Fruit fly (Drosophila melanogaster): ENCODE results near the gene CG18764.
A peak's percentile ranks its signal among the peaks of the same experiment; 100 is the strongest.

CG18764 gene

dm6 chr3R:11618879-11619278 is 7.8 kb upstream of the CG18764 start:
- 0 out of 2 replicates have a peak, but pooled peaks have one; percentile 9 for TF ChIP-seq Drgx (GFP tag; IDR thresholded peaks at IDR 0.05)
- TF ChIP-seq zf30C (GFP tag; optimal IDR thresholded peaks at IDR 0.05), result no peak
- peak; percentile 97 for TF ChIP-seq CG15073 (GFP tag; optimal IDR thresholded peaks at IDR 0.05)
- peak; percentile 4 for TF ChIP-seq zen (tag; optimal IDR thresholded peaks at IDR 0.05)
- TF ChIP-seq Nf-YA (GFP tag; IDR thresholded peaks at IDR 0.05), result no peak
- no peak for TF ChIP-seq CG7963 (GFP tag; IDR thresholded peaks at IDR 0.05; ENCODE audit: partially characterized antibody)
- peak; percentile 40 for TF ChIP-seq twi (tag; optimal IDR thresholded peaks at IDR 0.05)
- TF ChIP-seq crol (GFP tag; IDR thresholded peaks at IDR 0.05), result peak; percentile 72
- TF ChIP-seq CG1024 (GFP tag; IDR thresholded peaks at IDR 0.05), result 0 out of 2 replicates have a peak, but pooled peaks have one; percentile 9
- TF ChIP-seq CG8388 (GFP tag; optimal IDR thresholded peaks at IDR 0.05), result peak; percentile 1
- TF ChIP-seq Poxn (GFP tag; IDR thresholded peaks at IDR 0.05), result no peak
- TF ChIP-seq CG14965 (GFP tag; optimal IDR thresholded peaks at IDR 0.05; ENCODE audit: borderline replicate concordance), result no peak
- TF ChIP-seq CG7987 (GFP tag; optimal IDR thresholded peaks at IDR 0.05), result no peak
- TF ChIP-seq CG12104 (GFP tag; optimal IDR thresholded peaks at IDR 0.05), result no peak
- TF ChIP-seq CG15011 (GFP tag; optimal IDR thresholded peaks at IDR 0.05), result no peak
- TF ChIP-seq ci (GFP tag; IDR thresholded peaks at IDR 0.05), result no peak
- TF ChIP-seq CG2199 (GFP tag; IDR thresholded peaks at IDR 0.05), result 0 out of 3 replicates have a peak, but pooled peaks have one; percentile 46
- no peak for TF ChIP-seq en (GFP tag; optimal IDR thresholded peaks at IDR 0.05)
- TF ChIP-seq CG12299 (tag; optimal IDR thresholded peaks at IDR 0.05), result no peak
- 0 out of 3 replicates have a peak, but pooled peaks have one; percentile 8 for TF ChIP-seq dysf (GFP tag; IDR thresholded peaks at IDR 0.05)
- TF ChIP-seq sens (GFP tag), result peak; percentile 75
- TF ChIP-seq CG13424 (tag; optimal IDR thresholded peaks at IDR 0.05), result no peak
- TF ChIP-seq Ada2b (GFP tag; IDR thresholded peaks at IDR 0.05), result no peak
- no peak for TF ChIP-seq caup (GFP tag; optimal IDR thresholded peaks at IDR 0.05; ENCODE audit: severe bottlenecking)
- no peak for TF ChIP-seq HLH4C (GFP tag; IDR thresholded peaks at IDR 0.05; ENCODE audit: partially characterized antibody)
- TF ChIP-seq CG6791 (GFP tag; IDR thresholded peaks at IDR 0.05; ENCODE audit: partially characterized antibody), result peak; percentile 43; the same call in 1 of the 3 replicates
- TF ChIP-seq CG6683 (GFP tag; optimal IDR thresholded peaks at IDR 0.05), result no peak
- 0 out of 3 replicates have a peak, but pooled peaks have one; percentile 41 for TF ChIP-seq CG16813 (GFP tag; IDR thresholded peaks at IDR 0.05; ENCODE audit: partially characterized antibody)
- no peak for TF ChIP-seq CG32772 (GFP tag; IDR thresholded peaks at IDR 0.05)
- no peak for TF ChIP-seq pan (optimal IDR thresholded peaks at IDR 0.05)
- peak in 1 of 2 experiments; percentile 21 for TF ChIP-seq pan (GFP tag; optimal IDR thresholded peaks at IDR 0.05 in 1 of 2, IDR thresholded peaks at IDR 0.05 in 1 of 2)
- TF ChIP-seq D (optimal IDR thresholded peaks at IDR 0.05), result peak; percentile 17
- TF ChIP-seq D (GFP tag; optimal IDR thresholded peaks at IDR 0.05), result no peak
- peak; percentile 28; the same call in 1 of the 3 replicates for TF ChIP-seq zfh1 (GFP tag; IDR thresholded peaks at IDR 0.05)
- TF ChIP-seq CG15601 (tag; optimal IDR thresholded peaks at IDR 0.05), result no peak
- no peak for TF ChIP-seq CG12236 (GFP tag; optimal IDR thresholded peaks at IDR 0.05)
- TF ChIP-seq onecut (GFP tag; IDR thresholded peaks at IDR 0.05), result no peak
- TF ChIP-seq Xrp1 (GFP tag; IDR thresholded peaks at IDR 0.05), result 0 out of 2 replicates have a peak, but pooled peaks have one; percentile 10
- no peak for TF ChIP-seq Ravus (GFP tag; IDR thresholded peaks at IDR 0.05)
- TF ChIP-seq nerfin-1 (tag; optimal IDR thresholded peaks at IDR 0.05), result peak; percentile 72
- TF ChIP-seq CG11696 (GFP tag; IDR thresholded peaks at IDR 0.05), result no peak
- peak; percentile 55; the same call in 1 of the 2 replicates for TF ChIP-seq chm (GFP tag; IDR thresholded peaks at IDR 0.05)
- TF ChIP-seq CG6272 (GFP tag; IDR thresholded peaks at IDR 0.05), result no peak
- TF ChIP-seq MESR4 (GFP tag; optimal IDR thresholded peaks at IDR 0.05), result no peak
- TF ChIP-seq GATAe (GFP tag; conservative IDR thresholded peaks at IDR 0.05), result no peak
- TF ChIP-seq Aef1 (GFP tag; IDR thresholded peaks at IDR 0.05), result no peak
- TF ChIP-seq Med (GFP tag), result peak; percentile 56
- TF ChIP-seq az2 (GFP tag; optimal IDR thresholded peaks at IDR 0.05), result no peak
- no peak for TF ChIP-seq CG9215 (GFP tag; IDR thresholded peaks at IDR 0.05)
